Worm (Caenorhabditis elegans) whole organism, L1 larva: Measurements from ENCODE around the gene ZK185.2.

Experiments
- C04F5.9 ChIP-seq: sonication (generic microtip); optimal IDR thresholded peaks from 2 replicates; lab custom pipeline; 2016; ENCODE audit warnings: missing genetic modification characterization, missing compliant biosample characterization
- Y116A8C.19 ChIP-seq: sonication (generic microtip); optimal IDR thresholded peaks from 2 replicates; lab custom pipeline; 2016; ENCODE audit warnings: missing compliant biosample characterization, missing genetic modification characterization, borderline replicate concordance
- aha-1 ChIP-seq: fragments of 150-350 bp; optimal IDR thresholded peaks from 2 replicates; lab custom pipeline; 2014; ENCODE audit warnings: missing biosample characterization, missing genetic modification characterization
- aly-2 ChIP-seq: fragments of 150-350 bp; optimal IDR thresholded peaks from 2 replicates; lab custom pipeline; 2014; ENCODE audit warnings: missing biosample characterization, missing genetic modification characterization
- ceh-63 ChIP-seq: fragments of 200-800 bp; sonication (Bioruptor generic); optimal IDR thresholded peaks from 2 replicates; lab custom pipeline; 2018; ENCODE audit warnings: mild to moderate bottlenecking, missing genetic modification characterization, missing compliant biosample characterization
- ceh-8 ChIP-seq: fragments of 200-800 bp; sonication (Bioruptor generic); optimal IDR thresholded peaks from 2 replicates; lab custom pipeline; 2018; ENCODE audit warnings: mild to moderate bottlenecking, missing genetic modification characterization, moderate library complexity, missing compliant biosample characterization
- ceh-82 ChIP-seq, 3 experiments: fragments of 150-350 bp in 1 of 3; sonication (generic microtip) in 2 of 3; optimal IDR thresholded peaks; 2 replicates each; lab custom pipeline; 2014 to 2017; ENCODE audit warnings: missing biosample characterization in 3 of 3, missing genetic modification characterization in 3 of 3
- ceh-90 ChIP-seq: sonication (generic microtip); optimal IDR thresholded peaks from 2 replicates; lab custom pipeline; 2016; ENCODE audit warnings: missing genetic modification characterization, missing compliant biosample characterization
- dsc-1 ChIP-seq: sonication (generic microtip); optimal IDR thresholded peaks from 2 replicates; lab custom pipeline; 2016; ENCODE audit warnings: mild to moderate bottlenecking, missing genetic modification characterization, missing compliant biosample characterization
- efl-1 ChIP-seq, 4 experiments: fragments of 150-350 bp; optimal IDR thresholded peaks in 3 of 4; peaks in 1 of 4; 1 replicate in 1 of 4; 2 replicates in 3 of 4; lab custom pipeline; 2014; ENCODE audit warnings: missing biosample characterization in 2 of 4, missing genetic modification characterization in 2 of 4, missing genetic modification reagents in 2 of 4
- efl-3 ChIP-seq: fragments of 200-800 bp; sonication (Bioruptor generic); optimal IDR thresholded peaks from 2 replicates; lab custom pipeline; 2018; ENCODE audit warnings: mild to moderate bottlenecking, missing genetic modification characterization, missing compliant biosample characterization
- egl-27 ChIP-seq, 2 experiments: fragments of 150-350 bp in 1 of 2; sonication (generic microtip); optimal IDR thresholded peaks; 3 replicates each; lab custom pipeline; 2017 to 2018; ENCODE audit warnings: missing biosample characterization in 2 of 2, missing genetic modification characterization in 2 of 2, missing genetic modification reagents in 2 of 2
- fkh-10 ChIP-seq: sonication (generic microtip); optimal IDR thresholded peaks from 2 replicates; lab custom pipeline; 2017; ENCODE audit warnings: missing biosample characterization, missing genetic modification reagents, missing genetic modification characterization
- fkh-4 ChIP-seq: sonication (generic microtip); optimal IDR thresholded peaks from 2 replicates; lab custom pipeline; 2016; ENCODE audit warnings: missing compliant biosample characterization, missing genetic modification characterization, borderline replicate concordance
- fkh-8 ChIP-seq: sonication (generic microtip); optimal IDR thresholded peaks from 2 replicates; lab custom pipeline; 2016; ENCODE audit warnings: mild to moderate bottlenecking, missing genetic modification characterization, missing compliant biosample characterization
- grh-1 ChIP-seq: fragments of 200-800 bp; sonication (Bioruptor generic); IDR thresholded peaks from 2 replicates; pipeline ENCODE4 v1.3.6; 2022; ENCODE audit warnings: missing genetic modification reagents, missing genetic modification characterization, missing compliant biosample characterization
- irx-1 ChIP-seq: sonication (generic microtip); optimal IDR thresholded peaks from 2 replicates; lab custom pipeline; 2016; ENCODE audit warnings: missing genetic modification characterization, missing compliant biosample characterization
- isw-1 ChIP-seq: fragments of 200-800 bp; sonication (Bioruptor generic); IDR thresholded peaks from 2 replicates; pipeline ENCODE4 v1.3.6; 2022; ENCODE audit warnings: missing genetic modification characterization, missing compliant biosample characterization
- lin-13 ChIP-seq: fragments of 150-350 bp; optimal IDR thresholded peaks from 2 replicates; lab custom pipeline; 2014; ENCODE audit warnings: missing biosample characterization, missing genetic modification reagents, missing genetic modification characterization
- lin-14 ChIP-seq: fragments of 200-800 bp; sonication (Bioruptor generic); optimal IDR thresholded peaks from 2 replicates; lab custom pipeline; 2018; ENCODE audit warnings: mild to moderate bottlenecking, missing genetic modification characterization, moderate library complexity, missing compliant biosample characterization
- lin-39 ChIP-seq: fragments of 150-350 bp; optimal IDR thresholded peaks from 2 replicates; lab custom pipeline; 2014; ENCODE audit warnings: missing biosample characterization, missing genetic modification reagents, missing genetic modification characterization
- lir-3 ChIP-seq: sonication (generic microtip); optimal IDR thresholded peaks from 2 replicates; lab custom pipeline; 2016; ENCODE audit warnings: mild to moderate bottlenecking, missing genetic modification characterization, moderate library complexity, missing compliant biosample characterization; ENCODE audit not compliant: poor library complexity
- mab-9 ChIP-seq: fragments of 200-800 bp; sonication (Bioruptor generic); IDR thresholded peaks from 2 replicates; pipeline ENCODE4 v1.3.6; 2022; ENCODE audit warnings: missing genetic modification reagents, missing genetic modification characterization, missing compliant biosample characterization
- mef-2 ChIP-seq: fragments of 150-350 bp; optimal IDR thresholded peaks from 2 replicates; lab custom pipeline; 2014; ENCODE audit warnings: missing biosample characterization, missing genetic modification characterization
- nhr-11 ChIP-seq: fragments of 150-350 bp; optimal IDR thresholded peaks from 2 replicates; lab custom pipeline; 2014; ENCODE audit warnings: missing biosample characterization, missing genetic modification characterization
- nhr-20 ChIP-seq: sonication (generic microtip); optimal IDR thresholded peaks from 2 replicates; lab custom pipeline; 2016; ENCODE audit warnings: mild to moderate bottlenecking, missing genetic modification characterization, missing compliant biosample characterization
- nhr-28 ChIP-seq: fragments of 150-350 bp; optimal IDR thresholded peaks from 2 replicates; lab custom pipeline; 2014; ENCODE audit warnings: missing biosample characterization, missing genetic modification characterization
- nhr-76 ChIP-seq: sonication (generic microtip); optimal IDR thresholded peaks from 2 replicates; lab custom pipeline; 2017; ENCODE audit warnings: missing biosample characterization, missing genetic modification characterization
- nhr-77 ChIP-seq: fragments of 150-350 bp; optimal IDR thresholded peaks from 2 replicates; lab custom pipeline; 2014; ENCODE audit warnings: missing biosample characterization, missing genetic modification characterization
- nhr-90 ChIP-seq: sonication (generic microtip); optimal IDR thresholded peaks from 2 replicates; lab custom pipeline; 2016; ENCODE audit warnings: mild to moderate bottlenecking, missing genetic modification characterization, missing compliant biosample characterization; ENCODE audit not compliant: poor library complexity
- pag-3 ChIP-seq: sonication (generic microtip); optimal IDR thresholded peaks from 2 replicates; lab custom pipeline; 2017; ENCODE audit warnings: missing genetic modification characterization, mild to moderate bottlenecking, missing compliant biosample characterization, antibody characterized with exemption, borderline replicate concordance; ENCODE audit not compliant: insufficient read depth
- pax-3 ChIP-seq: fragments of 200-800 bp; sonication (Bioruptor generic); optimal IDR thresholded peaks from 2 replicates; lab custom pipeline; 2018; ENCODE audit warnings: mild to moderate bottlenecking, missing genetic modification characterization, moderate library complexity, missing compliant biosample characterization
- pqm-1 ChIP-seq: sonication (generic microtip); optimal IDR thresholded peaks from 3 replicates; lab custom pipeline; 2017; ENCODE audit warnings: missing biosample characterization, missing genetic modification characterization
- sox-4 ChIP-seq: sonication (generic microtip); optimal IDR thresholded peaks from 2 replicates; lab custom pipeline; 2016; ENCODE audit warnings: missing genetic modification characterization, missing compliant biosample characterization
- sptf-1 ChIP-seq: fragments of 150-350 bp; optimal IDR thresholded peaks from 2 replicates; lab custom pipeline; 2014; ENCODE audit warnings: missing biosample characterization, missing genetic modification characterization
- sup-37 ChIP-seq: fragments of 200-800 bp; sonication (Bioruptor generic); optimal IDR thresholded peaks from 2 replicates; lab custom pipeline; 2018; ENCODE audit warnings: mild to moderate bottlenecking, missing genetic modification characterization, missing compliant biosample characterization
- swsn-7 ChIP-seq: sonication (generic microtip); optimal IDR thresholded peaks from 2 replicates; lab custom pipeline; 2016; ENCODE audit warnings: missing genetic modification characterization, missing compliant biosample characterization
- tbx-2 ChIP-seq: sonication (generic microtip); optimal IDR thresholded peaks from 2 replicates; lab custom pipeline; 2016; ENCODE audit warnings: missing genetic modification characterization, missing compliant biosample characterization
- tlp-1 ChIP-seq: fragments of 150-350 bp; optimal IDR thresholded peaks from 2 replicates; lab custom pipeline; 2014; ENCODE audit warnings: missing biosample characterization, missing genetic modification characterization
- unc-130 ChIP-seq: fragments of 150-350 bp; optimal IDR thresholded peaks from 2 replicates; lab custom pipeline; 2017; ENCODE audit warnings: missing biosample characterization, missing genetic modification characterization, inconsistent platforms
- unc-30 ChIP-seq: sonication (generic microtip); optimal IDR thresholded peaks from 2 replicates; lab custom pipeline; 2017; ENCODE audit warnings: missing biosample characterization, missing genetic modification characterization
- unc-98 ChIP-seq: fragments of 200-800 bp; sonication (Bioruptor generic); IDR thresholded peaks from 2 replicates; pipeline ENCODE4 v1.3.6; 2022; ENCODE audit warnings: missing genetic modification characterization, missing compliant biosample characterization
- vab-15 ChIP-seq: sonication (generic microtip); optimal IDR thresholded peaks from 2 replicates; lab custom pipeline; 2017; ENCODE audit warnings: missing genotype, mild to moderate bottlenecking, missing genetic modification characterization, missing compliant biosample characterization
- xbp-1 ChIP-seq: sonication (generic microtip); optimal IDR thresholded peaks from 2 replicates; lab custom pipeline; 2016; ENCODE audit warnings: missing genetic modification characterization, missing compliant biosample characterization
- ztf-4 ChIP-seq: fragments of 150-350 bp; optimal IDR thresholded peaks from 2 replicates; lab custom pipeline; 2014; ENCODE audit warnings: missing biosample characterization, missing genetic modification characterization

Gene ZK185.2

DNA sequence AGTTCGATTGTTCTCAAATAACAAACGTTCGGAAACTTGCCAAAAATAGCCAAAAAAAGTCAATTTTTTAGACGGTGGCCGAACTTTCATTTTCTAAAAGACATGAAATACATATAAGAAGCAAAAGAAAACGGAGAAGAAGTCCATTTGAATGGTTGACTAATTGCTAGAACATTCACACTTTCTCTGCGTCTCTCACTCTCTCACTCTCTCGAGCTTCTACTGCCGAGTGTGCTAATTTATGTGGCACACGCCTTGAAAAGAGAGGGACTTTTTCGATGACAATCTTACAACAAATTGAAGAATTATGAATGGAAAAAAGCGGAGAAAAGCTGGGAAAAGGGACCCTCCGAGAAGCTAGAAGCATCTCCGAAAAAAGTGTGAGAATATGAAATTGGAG lies 37.7 kb downstream of the ZK185.2 start (continued):
- TF ChIP-seq ceh-90 (tag; lab: Kevin White, UChicago) (no peak), lin-39 (tag; lab: Kevin White, UChicago) (no peak), unc-98 (GFP tag; lab: Robert Waterston, UW) (no peak), efl-3 (GFP tag; lab: Kevin White, UChicago) (no peak), fkh-10 (GFP tag; lab: Kevin White, UChicago) (no peak), sptf-1 (tag; lab: Kevin White, UChicago) (no peak), ceh-8 (peak; percentile 9), pag-3 (tag; lab: Kevin White, UChicago) (no peak), nhr-11 (tag; lab: Kevin White, UChicago) (no peak), nhr-90 (tag; lab: Kevin White, UChicago) (no peak), unc-130 (tag; lab: Kevin White, UChicago) (no peak)

DNA sequence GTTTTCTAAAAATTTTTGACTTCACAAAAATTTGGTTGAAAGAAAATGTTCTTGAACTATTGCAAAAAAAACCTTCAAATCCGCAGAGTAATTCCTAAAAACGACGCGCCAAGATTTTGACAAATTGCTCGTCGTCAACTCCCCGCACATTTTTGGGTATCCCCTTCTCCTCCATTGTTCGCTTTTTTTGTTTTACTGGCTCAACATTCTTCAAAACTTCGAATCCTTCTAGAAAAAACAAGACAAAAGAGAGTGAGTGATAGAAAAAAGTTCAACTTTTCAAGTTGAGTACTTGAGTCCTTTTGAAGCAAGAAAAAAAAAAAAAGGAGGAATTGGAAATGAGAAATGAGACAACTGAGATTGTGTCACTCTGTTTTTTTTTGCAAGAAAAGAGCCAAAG lies 40.5 kb downstream of the ZK185.2 start:
- TF ChIP-seq aly-2 (no peak), tlp-1 (tag; lab: Kevin White, UChicago) (no peak), lin-13 (GFP tag; lab: Kevin White, UChicago) (no peak), pqm-1 (tag; lab: Kevin White, UChicago) (no peak), C04F5.9 (tag; lab: Kevin White, UChicago) (no peak), Y116A8C.19 (tag; lab: Kevin White, UChicago) (no peak), ceh-63 (GFP tag; lab: Kevin White, UChicago) (no peak), mab-9 (GFP tag; lab: Robert Waterston, UW) (no peak), efl-3 (GFP tag; lab: Kevin White, UChicago) (no peak), ceh-82 (tag; optimal IDR thresholded peaks at IDR 0.05; lab: Kevin White, UChicago) (no peak), efl-1 (optimal IDR thresholded peaks at IDR 0.05; lab: Kevin White, UChicago) (no peak), efl-1 (GFP tag; optimal IDR thresholded peaks at IDR 0.05 in 1 of 2; lab: Kevin White, UChicago) (no peak), lir-3 (tag; lab: Kevin White, UChicago) (no peak), ztf-4 (tag; lab: Kevin White, UChicago) (no peak), vab-15 (tag; lab: Kevin White, UChicago) (no peak), fkh-8 (no peak), pax-3 (tag; lab: Kevin White, UChicago) (no peak)
- TF ChIP-seq, all 84 proteins: peak for 0

DNA sequence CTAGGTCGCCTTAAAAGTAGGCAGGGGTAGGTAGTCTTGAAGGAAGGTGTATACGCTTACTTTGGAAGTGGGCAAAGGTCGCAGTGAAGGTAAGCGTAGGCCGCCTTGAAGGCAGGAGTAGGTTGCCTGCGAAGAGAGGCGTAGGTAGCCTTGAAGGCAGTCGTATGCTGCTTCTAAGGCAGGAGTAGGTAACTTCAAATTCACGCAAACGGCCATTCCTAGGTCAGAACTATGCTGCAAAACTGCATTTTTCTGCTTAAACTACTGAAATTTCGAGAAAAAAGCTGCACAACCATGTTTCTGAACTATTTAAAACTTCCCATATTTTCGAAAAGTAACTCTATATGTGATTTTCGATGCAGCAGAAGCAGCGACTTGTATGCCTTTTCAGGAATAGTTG lies 43.1 kb downstream of the ZK185.2 start:
- TF ChIP-seq ceh-63 (GFP tag; lab: Kevin White, UChicago) (no peak), efl-1 (optimal IDR thresholded peaks at IDR 0.05; lab: Kevin White, UChicago) (no peak), efl-1 (GFP tag; optimal IDR thresholded peaks at IDR 0.05 in 1 of 2; lab: Kevin White, UChicago) (peak in 1 of 2 experiments; percentile 28)

DNA sequence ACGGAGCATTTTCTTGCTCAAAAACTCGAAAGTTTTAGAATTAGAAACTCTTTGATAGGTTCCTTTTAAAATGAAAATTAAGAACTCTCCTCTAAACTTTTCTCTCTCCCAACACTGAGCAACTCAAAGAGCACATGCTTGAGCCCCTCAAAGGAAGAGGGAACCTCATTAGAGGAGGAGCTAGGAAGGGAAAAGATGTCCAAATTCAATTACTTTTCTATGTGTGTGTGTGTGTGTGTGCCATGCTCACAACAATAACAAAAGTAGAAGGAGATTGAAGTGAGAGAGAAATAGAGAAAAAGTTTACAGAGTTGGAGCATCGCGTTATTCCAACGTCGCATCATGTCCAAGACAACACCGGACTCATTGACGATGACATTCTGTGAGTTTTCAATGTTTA lies 49.6 kb downstream of the ZK185.2 start:
- TF ChIP-seq sup-37 (GFP tag; lab: Kevin White, UChicago), result no peak
- TF ChIP-seq ceh-8, result peak; percentile 19
- no peak for TF ChIP-seq fkh-8
- no peak for TF ChIP-seq sox-4 (tag; lab: Kevin White, UChicago)
- no peak for TF ChIP-seq lin-39 (tag; lab: Kevin White, UChicago)
- TF ChIP-seq unc-130 (tag; lab: Kevin White, UChicago), result no peak
- TF ChIP-seq grh-1 (GFP tag; lab: Robert Waterston, UW), result no peak
- no peak for TF ChIP-seq mef-2 (tag; lab: Kevin White, UChicago)
- TF ChIP-seq fkh-4 (tag; lab: Kevin White, UChicago), result no peak
- no peak for TF ChIP-seq unc-98 (GFP tag; lab: Robert Waterston, UW)
- TF ChIP-seq isw-1 (GFP tag; lab: Robert Waterston, UW), result peak; percentile 11; the same call in 1 of the 2 replicates
- no peak for TF ChIP-seq mab-9 (GFP tag; lab: Robert Waterston, UW)
- TF ChIP-seq lir-3 (tag; lab: Kevin White, UChicago), result no peak
- no peak for TF ChIP-seq swsn-7 (tag; lab: Kevin White, UChicago)
- TF ChIP-seq nhr-77 (tag; lab: Kevin White, UChicago), result no peak
- TF ChIP-seq egl-27 (tag; optimal IDR thresholded peaks at IDR 0.05; lab: Kevin White, UChicago), result no peak
- no peak for TF ChIP-seq nhr-28 (tag; lab: Kevin White, UChicago)
- TF ChIP-seq tbx-2, result peak; percentile 39
- no peak for TF ChIP-seq dsc-1
- TF ChIP-seq C04F5.9 (tag; lab: Kevin White, UChicago), result no peak
- TF ChIP-seq irx-1 (tag; lab: Kevin White, UChicago), result no peak
- no peak for TF ChIP-seq nhr-76 (tag; lab: Kevin White, UChicago)
- TF ChIP-seq aha-1 (tag; lab: Kevin White, UChicago), result no peak
- TF ChIP-seq unc-30 (tag; lab: Kevin White, UChicago), result no peak
- TF ChIP-seq lin-14 (GFP tag; lab: Kevin White, UChicago), result peak; percentile 94
- no peak for TF ChIP-seq xbp-1 (tag; lab: Kevin White, UChicago)
- no peak for TF ChIP-seq nhr-20 (tag; lab: Kevin White, UChicago)
- no peak for TF ChIP-seq pag-3 (tag; lab: Kevin White, UChicago)
